Fruit fly (Drosophila melanogaster) whole organism, embryonic: ENCODE measurements around the gene CG15408.

ENCODE experiments used
- CG10274 ChIP-seq: fragments of 200-800 bp; sonication (Bioruptor generic); optimal IDR thresholded peaks from 3 replicates; lab custom pipeline; 2017; ENCODE audit warnings: missing biosample characterization, mild to moderate bottlenecking, missing genetic modification characterization
- CG10366 ChIP-seq: fragments of 200-800 bp; sonication (Bioruptor generic); IDR thresholded peaks from 2 replicates; pipeline ENCODE4 v1.3.6; 2022; ENCODE audit warnings: missing biosample characterization, missing genetic modification characterization
- CG10543 ChIP-seq: fragments of 200-800 bp; sonication (Bioruptor generic); optimal IDR thresholded peaks from 3 replicates; lab custom pipeline; 2017; ENCODE audit warnings: missing biosample characterization, mild to moderate bottlenecking, missing genetic modification characterization, moderate library complexity
- CG13296 ChIP-seq: fragments of 200-800 bp; sonication (Bioruptor generic); optimal IDR thresholded peaks from 3 replicates; lab custom pipeline; 2018; ENCODE audit warnings: missing biosample characterization, mild to moderate bottlenecking, missing genetic modification characterization
- CG15696 ChIP-seq: fragments of 200-800 bp; sonication (Bioruptor generic); optimal IDR thresholded peaks from 2 replicates; lab custom pipeline; 2019; ENCODE audit warnings: missing biosample characterization, mild to moderate bottlenecking, missing genetic modification characterization, moderate library complexity
- CG2116 ChIP-seq: fragments of 200-800 bp; sonication (Bioruptor generic); optimal IDR thresholded peaks from 3 replicates; lab custom pipeline; 2018; ENCODE audit warnings: missing biosample characterization, mild to moderate bottlenecking, missing genetic modification characterization
- CG2678 ChIP-seq: fragments of 200-800 bp; sonication (Bioruptor generic); optimal IDR thresholded peaks from 3 replicates; lab custom pipeline; 2019; ENCODE audit warnings: missing biosample characterization, mild to moderate bottlenecking, missing genetic modification characterization, moderate library complexity
- CG2712 ChIP-seq: fragments of 200-800 bp; optimal IDR thresholded peaks from 3 replicates; lab custom pipeline; 2019; ENCODE audit warnings: missing biosample characterization, mild to moderate bottlenecking, missing genetic modification characterization, moderate library complexity
- CG2889 ChIP-seq: fragments of 200-800 bp; sonication (Bioruptor generic); IDR thresholded peaks from 3 replicates; pipeline ENCODE4 v1.3.6; 2022; ENCODE audit warnings: missing biosample characterization, missing genetic modification characterization
- CG31441 ChIP-seq: fragments of 200-800 bp; sonication (Bioruptor generic); IDR thresholded peaks from 2 replicates; pipeline ENCODE4 v1.3.6; 2022; ENCODE audit warnings: missing biosample characterization, missing genetic modification characterization
- CG3163 ChIP-seq: fragments of 200-800 bp; sonication (Bioruptor generic); optimal IDR thresholded peaks from 3 replicates; lab custom pipeline; 2016; ENCODE audit warnings: missing biosample characterization, missing genetic modification characterization
- CG32767 ChIP-seq: fragments of 200-800 bp; sonication (Bioruptor generic); IDR thresholded peaks from 2 replicates; pipeline ENCODE4 v1.3.6; 2022; ENCODE audit warnings: missing biosample characterization, missing genetic modification characterization
- CG4360 ChIP-seq: fragments of 200-800 bp; sonication (Bioruptor generic); IDR thresholded peaks from 2 replicates; pipeline ENCODE4 v1.3.6; 2022; ENCODE audit warnings: missing biosample characterization, missing genetic modification characterization
- CG4820 ChIP-seq: fragments of 200-800 bp; sonication (Bioruptor generic); optimal IDR thresholded peaks from 3 replicates; lab custom pipeline; 2016; ENCODE audit warnings: missing biosample characterization, missing genetic modification characterization
- CG5180 ChIP-seq: fragments of 200-800 bp; sonication (Bioruptor generic); optimal IDR thresholded peaks from 3 replicates; lab custom pipeline; 2017; ENCODE audit warnings: missing biosample characterization, missing genetic modification characterization, mild to moderate bottlenecking, moderate library complexity, missing genetic modification reagents
- CG6272 ChIP-seq: fragments of 200-800 bp; sonication (Bioruptor generic); IDR thresholded peaks from 2 replicates; pipeline ENCODE4 v1.3.6; 2022; ENCODE audit warnings: missing biosample characterization, missing genetic modification characterization
- CG6813 ChIP-seq: fragments of 200-800 bp; sonication (Bioruptor generic); optimal IDR thresholded peaks from 2 replicates; lab custom pipeline; 2017; ENCODE audit warnings: missing biosample characterization, missing genetic modification characterization, mild to moderate bottlenecking, moderate library complexity, missing genetic modification reagents
- CG7745 ChIP-seq: fragments of 200-800 bp; sonication (Bioruptor generic); optimal IDR thresholded peaks from 2 replicates; lab custom pipeline; 2018; ENCODE audit warnings: missing biosample characterization, mild to moderate bottlenecking, missing genetic modification characterization, moderate library complexity
- CG7839 ChIP-seq: fragments of 200-800 bp; sonication (Bioruptor generic); optimal IDR thresholded peaks from 3 replicates; lab custom pipeline; 2018; ENCODE audit warnings: missing biosample characterization, mild to moderate bottlenecking, missing genetic modification characterization, moderate library complexity
- Dad ChIP-seq: fragments of 200-800 bp; sonication (Bioruptor generic); optimal IDR thresholded peaks from 3 replicates; lab custom pipeline; 2016; ENCODE audit warnings: missing biosample characterization, missing genetic modification characterization
- Deaf1 ChIP-seq: fragments of 200-800 bp; optimal IDR thresholded peaks from 3 replicates; lab custom pipeline; 2019; ENCODE audit warnings: missing biosample characterization, mild to moderate bottlenecking, missing genetic modification characterization, moderate library complexity
- Dll ChIP-seq: fragments of 200-800 bp; sonication (Bioruptor generic); IDR thresholded peaks from 4 replicates; pipeline ENCODE4 v1.3.6; 2022; ENCODE audit warnings: missing biosample characterization, missing genetic modification characterization; ENCODE audit not compliant: partially characterized antibody
- Doc2 ChIP-seq: fragments of 200-800 bp; sonication (Bioruptor generic); IDR thresholded peaks from 2 replicates; pipeline ENCODE4 v1.3.6; 2022; ENCODE audit warnings: missing biosample characterization, missing genetic modification characterization
- H15 ChIP-seq: fragments of 200-800 bp; sonication (Bioruptor generic); IDR thresholded peaks from 3 replicates; pipeline ENCODE4 v1.3.6; 2022; ENCODE audit warnings: missing biosample characterization, missing genetic modification characterization
- HLH3B ChIP-seq: fragments of 200-800 bp; sonication (Bioruptor generic); IDR thresholded peaks from 2 replicates; pipeline ENCODE4 v1.3.6; 2022; ENCODE audit warnings: missing biosample characterization, missing genetic modification characterization
- Hr39 ChIP-seq: fragments of >200 bp; optimal IDR thresholded peaks from 2 replicates; lab custom pipeline; 2017
- Sox100B ChIP-seq: fragments of 200-800 bp; sonication (Bioruptor generic); optimal IDR thresholded peaks from 3 replicates; lab custom pipeline; 2018; ENCODE audit warnings: missing biosample characterization, mild to moderate bottlenecking, missing genetic modification characterization
- Vsx1 ChIP-seq: fragments of 200-800 bp; sonication (Bioruptor generic); optimal IDR thresholded peaks from 2 replicates; lab custom pipeline; 2017; ENCODE audit warnings: missing biosample characterization, mild to moderate bottlenecking, missing genetic modification characterization, missing genetic modification reagents
- Xbp1 ChIP-seq: fragments of 200-800 bp; sonication (Bioruptor generic); optimal IDR thresholded peaks from 3 replicates; lab custom pipeline; 2016; ENCODE audit warnings: missing biosample characterization, mild to moderate bottlenecking, missing genetic modification characterization
- Xrp1 ChIP-seq: fragments of 200-800 bp; sonication (Bioruptor generic); IDR thresholded peaks from 2 replicates; pipeline ENCODE4 v1.3.6; 2022; ENCODE audit warnings: missing biosample characterization, missing genetic modification characterization
- ap ChIP-seq: fragments of 200-800 bp; sonication (Bioruptor generic); IDR thresholded peaks from 2 replicates; pipeline ENCODE4 v1.3.6; 2022; ENCODE audit warnings: missing biosample characterization, missing genetic modification characterization
- ara ChIP-seq: fragments of 200-800 bp; sonication (Bioruptor generic); IDR thresholded peaks from 2 replicates; pipeline ENCODE4 v1.3.6; 2022; ENCODE audit warnings: missing biosample characterization, missing genetic modification characterization
- bigmax ChIP-seq: fragments of 200-800 bp; sonication (Bioruptor generic); optimal IDR thresholded peaks from 2 replicates; lab custom pipeline; 2018; ENCODE audit warnings: missing biosample characterization, mild to moderate bottlenecking, missing genetic modification characterization
- br ChIP-seq: fragments of >200 bp; optimal IDR thresholded peaks from 2 replicates; lab custom pipeline; 2017
- btn ChIP-seq: fragments of 200-800 bp; sonication (Bioruptor generic); optimal IDR thresholded peaks from 2 replicates; lab custom pipeline; 2016; ENCODE audit warnings: missing biosample characterization, missing genetic modification characterization
- ci ChIP-seq: fragments of 200-800 bp; sonication (Bioruptor generic); IDR thresholded peaks from 3 replicates; pipeline ENCODE4 v1.3.6; 2022; ENCODE audit warnings: missing biosample characterization, missing genetic modification characterization
- fd64A ChIP-seq: fragments of 200-800 bp; sonication (Bioruptor generic); optimal IDR thresholded peaks from 3 replicates; lab custom pipeline; 2018; ENCODE audit warnings: missing biosample characterization, mild to moderate bottlenecking, missing genetic modification characterization
- gcm2 ChIP-seq: fragments of 200-800 bp; sonication (Bioruptor generic); optimal IDR thresholded peaks from 2 replicates; lab custom pipeline; 2016; ENCODE audit warnings: missing biosample characterization, missing genetic modification characterization
- her ChIP-seq: fragments of 200-800 bp; sonication (Bioruptor generic); optimal IDR thresholded peaks from 2 replicates; lab custom pipeline; 2016; ENCODE audit warnings: missing biosample characterization, missing genetic modification characterization
- insv ChIP-seq, 2 experiments: fragments of 200-800 bp; sonication (Bioruptor generic); optimal IDR thresholded peaks; 3 replicates each; lab custom pipeline; 2016 to 2018; ENCODE audit warnings: missing biosample characterization in 2 of 2, missing genetic modification characterization in 2 of 2
- lbe ChIP-seq: fragments of 200-800 bp; sonication (Bioruptor generic); optimal IDR thresholded peaks from 2 replicates; lab custom pipeline; 2016; ENCODE audit warnings: missing biosample characterization, mild to moderate bottlenecking, missing genetic modification characterization
- lilli ChIP-seq: fragments of 200-800 bp; sonication (Bioruptor generic); optimal IDR thresholded peaks from 3 replicates; lab custom pipeline; 2016; ENCODE audit warnings: missing biosample characterization, missing genetic modification characterization
- lov ChIP-seq, 2 experiments: fragments of 200-800 bp in 1 of 2; fragments of >200 bp in 1 of 2; sonication (Bioruptor generic) in 1 of 2; IDR thresholded peaks in 1 of 2; optimal IDR thresholded peaks in 1 of 2; 2 replicates in 1 of 2; 3 replicates in 1 of 2; pipeline versions ENCODE4 v1.3.6 to Lab custom; 2017 to 2022; ENCODE audit warnings: missing biosample characterization in 1 of 2, missing genetic modification characterization in 1 of 2
- mirr ChIP-seq: fragments of 200-800 bp; sonication (Bioruptor generic); optimal IDR thresholded peaks from 3 replicates; lab custom pipeline; 2018; ENCODE audit warnings: missing biosample characterization, mild to moderate bottlenecking, missing genetic modification characterization
- prd ChIP-seq, 3 experiments: fragments of >200 bp in 2 of 3; fragments of 200-800 bp in 1 of 3; sonication (Bioruptor generic) in 1 of 3; optimal IDR thresholded peaks in 2 of 3; IDR thresholded peaks in 1 of 3; 2 replicates in 2 of 3; 3 replicates in 1 of 3; pipeline versions ENCODE4 v1.3.6 to Lab custom; 2017 to 2022; ENCODE audit warnings: missing biosample characterization in 1 of 3, missing genetic modification characterization in 1 of 3
- pum ChIP-seq: fragments of 200-800 bp; sonication (Bioruptor generic); optimal IDR thresholded peaks from 2 replicates; lab custom pipeline; 2016; ENCODE audit warnings: missing biosample characterization, missing genetic modification characterization
- sisA ChIP-seq: fragments of 200-800 bp; sonication (Bioruptor generic); IDR thresholded peaks from 2 replicates; pipeline ENCODE4 v1.3.6; 2022; ENCODE audit warnings: missing biosample characterization, missing genetic modification characterization
- tio ChIP-seq: fragments of 200-800 bp; sonication (Bioruptor generic); optimal IDR thresholded peaks from 2 replicates; lab custom pipeline; 2017; ENCODE audit warnings: missing biosample characterization, missing genetic modification characterization, inconsistent platforms
- usp ChIP-seq: fragments of >200 bp; optimal IDR thresholded peaks from 2 replicates; lab custom pipeline; 2017; ENCODE audit warnings: missing biosample characterization, missing genetic modification characterization
- wdn ChIP-seq: fragments of 200-800 bp; sonication (Bioruptor generic); IDR thresholded peaks from 2 replicates; pipeline ENCODE4 v1.3.6; 2022; ENCODE audit warnings: missing biosample characterization, missing genetic modification characterization
- yki ChIP-seq: fragments of >200 bp; optimal IDR thresholded peaks from 3 replicates; lab custom pipeline; 2018

CG15408 gene

DNA sequence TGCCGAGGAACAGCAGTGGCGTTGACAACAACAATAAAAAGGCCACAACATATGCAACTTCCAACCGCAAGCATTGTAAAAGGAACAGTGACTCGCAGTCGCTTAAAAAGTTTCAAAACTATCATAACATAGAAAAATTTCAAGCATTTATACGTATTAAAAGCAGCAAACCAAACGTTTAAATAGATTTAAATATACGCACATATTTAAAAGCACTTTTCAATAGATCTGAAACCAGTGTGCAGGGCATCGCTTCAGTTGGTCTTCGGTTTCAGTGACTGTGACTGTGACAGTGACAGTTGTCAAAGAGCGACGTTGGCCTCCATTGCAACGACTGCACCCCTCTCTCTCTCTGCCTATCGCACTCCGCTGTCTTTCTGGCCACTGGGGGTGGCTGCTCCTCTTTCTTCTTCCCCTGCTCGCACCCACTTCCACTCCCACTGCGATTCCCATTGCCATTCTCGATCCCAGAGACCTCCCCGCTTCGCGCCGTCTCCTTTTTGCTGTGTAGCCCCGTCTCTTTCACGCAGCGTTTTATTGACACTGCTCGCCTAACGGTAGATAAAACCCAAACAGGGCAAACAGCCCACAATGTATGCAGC, 15.6 kb downstream of the CG15408 start (continued):
- TF ChIP-seq usp (GFP tag; lab: Kevin White, UChicago) (no peak), CG6272 (GFP tag; lab: Robert Waterston, UW) (peak; percentile 75), Sox100B (peak; percentile 75), CG10274 (GFP tag; lab: Kevin White, UChicago) (peak; percentile 6), yki (no peak), CG7745 (no peak), Hr39 (lab: Kevin White, UChicago) (no peak), Dll (GFP tag; lab: Robert Waterston, UW) (0 out of 4 replicates have a peak, but pooled peaks have one; percentile 27), CG10543 (GFP tag; lab: Kevin White, UChicago) (no peak), lbe (peak; percentile 66), ara (GFP tag; lab: Robert Waterston, UW) (peak; percentile 94), btn (peak; percentile 56), CG15696 (tag; lab: Kevin White, UChicago) (no peak), ap (GFP tag; lab: Robert Waterston, UW) (peak; percentile 86), wdn (GFP tag; lab: Robert Waterston, UW) (peak; percentile 47; the same call in 1 of the 2 replicates), CG10366 (GFP tag; lab: Robert Waterston, UW) (peak; percentile 85), CG6813 (GFP tag; lab: Kevin White, UChicago) (peak; percentile 60), mirr (GFP tag; lab: Kevin White, UChicago) (no peak), tio (GFP tag; lab: Kevin White, UChicago) (peak; percentile 61), Doc2 (GFP tag; lab: Robert Waterston, UW) (no peak), lov (optimal IDR thresholded peaks at IDR 0.05; lab: Kevin White, UChicago) (no peak), lov (GFP tag; IDR thresholded peaks at IDR 0.05; lab: Robert Waterston, UW) (peak; percentile 94), Xrp1 (GFP tag; lab: Robert Waterston, UW) (peak; percentile 94), lilli (GFP tag; lab: Kevin White, UChicago) (peak; percentile 32), br (no peak), CG2712 (peak; percentile 91), CG32767 (GFP tag; lab: Robert Waterston, UW) (peak; percentile 69), insv (GFP tag; optimal IDR thresholded peaks at IDR 0.05; lab: Kevin White, UChicago) (no peak), HLH3B (GFP tag; lab: Robert Waterston, UW) (peak; percentile 93), CG2678 (peak; percentile 87), CG31441 (GFP tag; lab: Robert Waterston, UW) (peak; percentile 88), pum (GFP tag; lab: Kevin White, UChicago) (peak; percentile 56), Vsx1 (GFP tag; lab: Kevin White, UChicago) (peak; percentile 27), Deaf1 (tag; lab: Kevin White, UChicago) (peak; percentile 35), H15 (GFP tag; lab: Robert Waterston, UW) (peak; percentile 90), CG7839 (tag; lab: Kevin White, UChicago) (peak; percentile 81), ci (GFP tag; lab: Robert Waterston, UW) (peak; percentile 97), fd64A (GFP tag; lab: Kevin White, UChicago) (peak; percentile 70), gcm2 (GFP tag; lab: Kevin White, UChicago) (peak; percentile 19), CG3163 (GFP tag; lab: Kevin White, UChicago) (no peak), prd (optimal IDR thresholded peaks at IDR 0.05; lab: Kevin White, UChicago) (no peak), prd (GFP tag; IDR thresholded peaks at IDR 0.05; lab: Robert Waterston, UW) (peak; percentile 93), CG2116 (GFP tag; lab: Kevin White, UChicago) (peak; percentile 11), sisA (GFP tag; lab: Robert Waterston, UW) (peak; percentile 93), CG2889 (GFP tag; lab: Robert Waterston, UW) (peak; percentile 72; the same call in 1 of the 3 replicates), CG13296 (no peak), Xbp1 (GFP tag; lab: Kevin White, UChicago) (peak; percentile 68), CG5180 (GFP tag; lab: Kevin White, UChicago) (peak; percentile 72), Dad (peak; percentile 40), CG4360 (peak; percentile 75), her (GFP tag; lab: Kevin White, UChicago) (peak; percentile 23), CG4820 (peak; percentile 67), bigmax (GFP tag; lab: Kevin White, UChicago) (no peak)
